Worm (Caenorhabditis elegans) whole organism, L1 larva: Measurements from ENCODE around the gene hir-1.

Source experiments
- C04F5.9 ChIP-seq: sonication (generic microtip); optimal IDR thresholded peaks from 2 replicates; lab custom pipeline; 2016; ENCODE audit warnings: missing genetic modification characterization, missing compliant biosample characterization
- C16A3.4 ChIP-seq: fragments of 150-350 bp; optimal IDR thresholded peaks from 2 replicates; lab custom pipeline; 2014; ENCODE audit warnings: missing biosample characterization, missing genetic modification characterization
- F16B12.6 ChIP-seq: fragments of 150-350 bp; optimal IDR thresholded peaks from 2 replicates; lab custom pipeline; 2014; ENCODE audit warnings: missing biosample characterization, missing genetic modification characterization
- ama-1 ChIP-seq: fragments of 150-350 bp; optimal IDR thresholded peaks from 2 replicates; lab custom pipeline; 2014
- ceh-82 ChIP-seq, 3 experiments: fragments of 150-350 bp in 1 of 3; sonication (generic microtip) in 2 of 3; optimal IDR thresholded peaks; 2 replicates each; lab custom pipeline; 2014 to 2017; ENCODE audit warnings: missing biosample characterization in 3 of 3, missing genetic modification characterization in 3 of 3
- ceh-88 ChIP-seq: fragments of 200-800 bp; sonication (Bioruptor generic); IDR thresholded peaks from 2 replicates; pipeline ENCODE4 v1.3.6; 2022; ENCODE audit warnings: missing genetic modification characterization, missing compliant biosample characterization
- dpl-1 ChIP-seq, 3 experiments: fragments of 150-350 bp in 2 of 3; sonication (generic microtip) in 1 of 3; optimal IDR thresholded peaks; 2 replicates each; lab custom pipeline; 2014 to 2017; ENCODE audit warnings: missing biosample characterization in 3 of 3, missing genetic modification characterization in 3 of 3, missing genetic modification reagents in 3 of 3
- efl-3 ChIP-seq: fragments of 200-800 bp; sonication (Bioruptor generic); optimal IDR thresholded peaks from 2 replicates; lab custom pipeline; 2018; ENCODE audit warnings: mild to moderate bottlenecking, missing genetic modification characterization, missing compliant biosample characterization
- egl-13 ChIP-seq: sonication (generic microtip); optimal IDR thresholded peaks from 2 replicates; lab custom pipeline; 2016; ENCODE audit warnings: missing genotype, missing genetic modification reagents, missing genetic modification characterization, missing compliant biosample characterization
- egl-27 ChIP-seq, 2 experiments: fragments of 150-350 bp in 1 of 2; sonication (generic microtip); optimal IDR thresholded peaks; 3 replicates each; lab custom pipeline; 2017 to 2018; ENCODE audit warnings: missing biosample characterization in 2 of 2, missing genetic modification characterization in 2 of 2, missing genetic modification reagents in 2 of 2
- elt-2 ChIP-seq: sonication (generic microtip); optimal IDR thresholded peaks from 2 replicates; lab custom pipeline; 2016; ENCODE audit warnings: missing genetic modification characterization, mild to moderate bottlenecking, inconsistent platforms, missing compliant biosample characterization, missing genetic modification reagents
- ets-5 ChIP-seq: fragments of 200-800 bp; sonication (Bioruptor generic); IDR thresholded peaks from 2 replicates; pipeline ENCODE4 v1.3.6; 2022; ENCODE audit warnings: missing genetic modification characterization, missing compliant biosample characterization
- fkh-10 ChIP-seq: sonication (generic microtip); optimal IDR thresholded peaks from 2 replicates; lab custom pipeline; 2017; ENCODE audit warnings: missing biosample characterization, missing genetic modification reagents, missing genetic modification characterization
- fkh-4 ChIP-seq: sonication (generic microtip); optimal IDR thresholded peaks from 2 replicates; lab custom pipeline; 2016; ENCODE audit warnings: missing compliant biosample characterization, missing genetic modification characterization, borderline replicate concordance
- fos-1 ChIP-seq: fragments of 150-350 bp; optimal IDR thresholded peaks from 2 replicates; lab custom pipeline; 2014; ENCODE audit warnings: missing biosample characterization, missing genetic modification characterization
- hlh-17 ChIP-seq: fragments of 200-800 bp; sonication (Bioruptor generic); optimal IDR thresholded peaks from 2 replicates; lab custom pipeline; 2018; ENCODE audit warnings: missing genetic modification characterization, mild to moderate bottlenecking, missing compliant biosample characterization, moderate library complexity, borderline replicate concordance
- lin-14 ChIP-seq: fragments of 200-800 bp; sonication (Bioruptor generic); optimal IDR thresholded peaks from 2 replicates; lab custom pipeline; 2018; ENCODE audit warnings: mild to moderate bottlenecking, missing genetic modification characterization, moderate library complexity, missing compliant biosample characterization
- lin-35 ChIP-seq, 2 experiments: fragments of 150-350 bp; optimal IDR thresholded peaks; 2 replicates each; lab custom pipeline; 2014; ENCODE audit warnings: missing biosample characterization in 2 of 2, missing genetic modification characterization in 2 of 2, missing genetic modification reagents in 2 of 2
- lsy-2 ChIP-seq, 2 experiments: fragments of 150-350 bp; optimal IDR thresholded peaks; 2 replicates each; lab custom pipeline; 2014; ENCODE audit warnings: missing biosample characterization in 2 of 2, missing genetic modification characterization in 2 of 2
- mab-9 ChIP-seq: fragments of 200-800 bp; sonication (Bioruptor generic); IDR thresholded peaks from 2 replicates; pipeline ENCODE4 v1.3.6; 2022; ENCODE audit warnings: missing genetic modification reagents, missing genetic modification characterization, missing compliant biosample characterization
- mep-1 ChIP-seq: fragments of 150-350 bp; optimal IDR thresholded peaks from 2 replicates; lab custom pipeline; 2014; ENCODE audit warnings: missing biosample characterization, missing genetic modification characterization
- nhr-11 ChIP-seq: fragments of 150-350 bp; optimal IDR thresholded peaks from 2 replicates; lab custom pipeline; 2014; ENCODE audit warnings: missing biosample characterization, missing genetic modification characterization
- nhr-12 ChIP-seq: sonication (generic microtip); optimal IDR thresholded peaks from 2 replicates; lab custom pipeline; 2017; ENCODE audit warnings: missing biosample characterization, missing genetic modification characterization
- nhr-19 ChIP-seq: fragments of 200-800 bp; sonication (Bioruptor generic); conservative IDR thresholded peaks from 2 replicates; pipeline ENCODE4 v1.3.6; 2022; ENCODE audit warnings: missing genetic modification characterization, missing compliant biosample characterization
- nhr-71 ChIP-seq: sonication (generic microtip); optimal IDR thresholded peaks from 2 replicates; lab custom pipeline; 2016; ENCODE audit warnings: mild to moderate bottlenecking, missing genetic modification characterization, moderate library complexity, missing compliant biosample characterization
- nhr-84 ChIP-seq: sonication (generic microtip); optimal IDR thresholded peaks from 2 replicates; lab custom pipeline; 2017; ENCODE audit warnings: missing biosample characterization, missing genetic modification characterization
- nhr-85 ChIP-seq: sonication (generic microtip); peaks from one replicate; lab custom pipeline; 2016; ENCODE audit warnings: missing genetic modification characterization, inconsistent platforms, missing compliant biosample characterization
- pqm-1 ChIP-seq: sonication (generic microtip); optimal IDR thresholded peaks from 3 replicates; lab custom pipeline; 2017; ENCODE audit warnings: missing biosample characterization, missing genetic modification characterization
- rnt-1 ChIP-seq: sonication (generic microtip); optimal IDR thresholded peaks from 2 replicates; lab custom pipeline; 2016; ENCODE audit warnings: mild to moderate bottlenecking, missing genetic modification characterization, moderate library complexity, missing compliant biosample characterization
- skn-1 ChIP-seq: fragments of 150-350 bp; optimal IDR thresholded peaks from 2 replicates; lab custom pipeline; 2014; ENCODE audit warnings: missing biosample characterization, missing genetic modification characterization
- snu-23 ChIP-seq: sonication (generic microtip); optimal IDR thresholded peaks from 2 replicates; lab custom pipeline; 2016; ENCODE audit warnings: missing genetic modification characterization, missing compliant biosample characterization
- sox-4 ChIP-seq: sonication (generic microtip); optimal IDR thresholded peaks from 2 replicates; lab custom pipeline; 2016; ENCODE audit warnings: missing genetic modification characterization, missing compliant biosample characterization
- sptf-1 ChIP-seq: fragments of 150-350 bp; optimal IDR thresholded peaks from 2 replicates; lab custom pipeline; 2014; ENCODE audit warnings: missing biosample characterization, missing genetic modification characterization
- swsn-7 ChIP-seq: sonication (generic microtip); optimal IDR thresholded peaks from 2 replicates; lab custom pipeline; 2016; ENCODE audit warnings: missing genetic modification characterization, missing compliant biosample characterization
- tbx-2 ChIP-seq: sonication (generic microtip); optimal IDR thresholded peaks from 2 replicates; lab custom pipeline; 2016; ENCODE audit warnings: missing genetic modification characterization, missing compliant biosample characterization
- unc-130 ChIP-seq: fragments of 150-350 bp; optimal IDR thresholded peaks from 2 replicates; lab custom pipeline; 2017; ENCODE audit warnings: missing biosample characterization, missing genetic modification characterization, inconsistent platforms
- unc-30 ChIP-seq: sonication (generic microtip); optimal IDR thresholded peaks from 2 replicates; lab custom pipeline; 2017; ENCODE audit warnings: missing biosample characterization, missing genetic modification characterization
- unc-62 ChIP-seq: fragments of 150-350 bp; optimal IDR thresholded peaks from 2 replicates; lab custom pipeline; 2014; ENCODE audit warnings: missing biosample characterization, missing genetic modification reagents, missing genetic modification characterization
- unc-98 ChIP-seq: fragments of 200-800 bp; sonication (Bioruptor generic); IDR thresholded peaks from 2 replicates; pipeline ENCODE4 v1.3.6; 2022; ENCODE audit warnings: missing genetic modification characterization, missing compliant biosample characterization
- vab-15 ChIP-seq: sonication (generic microtip); optimal IDR thresholded peaks from 2 replicates; lab custom pipeline; 2017; ENCODE audit warnings: missing genotype, mild to moderate bottlenecking, missing genetic modification characterization, missing compliant biosample characterization
- zag-1 ChIP-seq: fragments of 150-350 bp; optimal IDR thresholded peaks from 2 replicates; lab custom pipeline; 2014; ENCODE audit warnings: missing biosample characterization, missing genetic modification characterization
- ztf-11 ChIP-seq, 2 experiments: sonication (generic microtip); optimal IDR thresholded peaks; 2 replicates each; lab custom pipeline; 2016 to 2017; ENCODE audit warnings: missing genetic modification characterization in 2 of 2, missing biosample characterization in 1 of 2, missing compliant biosample characterization in 1 of 2

The hir-1 gene

ce11 chrV:5490205-5490604 lies 31.7 kb upstream of the hir-1 start, which contains the start of gene T05C3.6:
Gene T05C3.6, plus strand, starts transcription at chrV:5490445.
- TF ChIP-seq lin-35 (GFP tag; optimal IDR thresholded peaks at IDR 0.05; lab: Kevin White, UChicago) (peak in 1 of 2 experiments; percentile 19), nhr-12 (tag; lab: Kevin White, UChicago) (no peak), elt-2 (tag; lab: Kevin White, UChicago) (peak; percentile 76)
- TF ChIP-seq, all 84 proteins: peak for 2

- no peak for TF ChIP-seq ztf-11 (tag; optimal IDR thresholded peaks at IDR 0.05; lab: Kevin White, UChicago)
- TF ChIP-seq nhr-71 (tag; lab: Kevin White, UChicago) = no peak
Observed at ce11 chrV:5493447-5493846, 28.5 kb upstream of the hir-1 start, which contains the start of gene T05C3.2. Gene T05C3.2, plus strand, starts transcription at chrV:5493747.

ce11 chrV:5499475-5499874 lies 22.5 kb upstream of the hir-1 start:
- no peak for TF ChIP-seq skn-1 (tag; lab: Kevin White, UChicago)
- TF ChIP-seq rnt-1 (tag; lab: Kevin White, UChicago) = no peak
- no peak for TF ChIP-seq lin-14
- TF ChIP-seq zag-1 (tag; lab: Kevin White, UChicago) = no peak
- no peak for TF ChIP-seq C16A3.4 (tag; lab: Kevin White, UChicago)
- TF ChIP-seq fkh-10 (GFP tag; lab: Kevin White, UChicago) = no peak
- TF ChIP-seq unc-130 (tag; lab: Kevin White, UChicago) = no peak
- no peak for TF ChIP-seq nhr-84 (tag; lab: Kevin White, UChicago)
- TF ChIP-seq nhr-19 (GFP tag; lab: Robert Waterston, UW) = no peak
- no peak for TF ChIP-seq F16B12.6 (tag; lab: Kevin White, UChicago)
- no peak for TF ChIP-seq pqm-1 (tag; lab: Kevin White, UChicago)
- no peak for TF ChIP-seq hlh-17 (GFP tag; lab: Kevin White, UChicago)
- no peak for TF ChIP-seq mep-1
- TF ChIP-seq unc-62 = no peak
- TF ChIP-seq efl-3 = no peak
- TF ChIP-seq nhr-11 (tag; lab: Kevin White, UChicago) = no peak
- no peak for TF ChIP-seq vab-15 (tag; lab: Kevin White, UChicago)
- TF ChIP-seq unc-30 (tag; lab: Kevin White, UChicago) = no peak

ce11 chrV:5502701-5503100 lies 19.2 kb upstream of the hir-1 start:
- TF ChIP-seq fos-1 (tag; lab: Kevin White, UChicago) (no peak), fkh-4 (tag; lab: Kevin White, UChicago) (no peak), C16A3.4 (tag; lab: Kevin White, UChicago) (no peak), unc-130 (tag; lab: Kevin White, UChicago) (no peak), ama-1 (lab: Kevin White, UChicago) (peak; percentile 38), lin-35 (GFP tag; optimal IDR thresholded peaks at IDR 0.05; lab: Kevin White, UChicago) (peak in 1 of 2 experiments; percentile 5), egl-13 (no peak)

- no peak for TF ChIP-seq sptf-1 (tag; lab: Kevin White, UChicago)
- 0 out of 2 replicates have a peak, but pooled peaks have one; percentile 41 for TF ChIP-seq ets-5 (GFP tag; lab: Robert Waterston, UW)
- no peak for TF ChIP-seq nhr-71 (tag; lab: Kevin White, UChicago)
- TF ChIP-seq rnt-1 (tag; lab: Kevin White, UChicago) = no peak
- no peak for TF ChIP-seq dpl-1 (GFP tag; optimal IDR thresholded peaks at IDR 0.05; lab: Kevin White, UChicago)
Observed at ce11 chrV:5504295-5504694, 17.6 kb upstream of the hir-1 start.

- no peak for TF ChIP-seq zag-1 (tag; lab: Kevin White, UChicago)
- peak; percentile 91 for TF ChIP-seq sox-4 (tag; lab: Kevin White, UChicago)
- TF ChIP-seq snu-23 (GFP tag; lab: Kevin White, UChicago) = peak; percentile 95
- TF ChIP-seq ceh-82 (tag; optimal IDR thresholded peaks at IDR 0.05; lab: Kevin White, UChicago) = peak; percentile 92 to 95 (median 94)
- TF ChIP-seq ceh-88 (GFP tag; lab: Robert Waterston, UW) = peak; percentile 77
- TF ChIP-seq egl-27 (tag; optimal IDR thresholded peaks at IDR 0.05; lab: Kevin White, UChicago) = peak in 1 of 2 experiments; percentile 40
- peak; percentile 89 for TF ChIP-seq nhr-85 (tag; lab: Kevin White, UChicago)
- peak; percentile 28 for TF ChIP-seq C04F5.9 (tag; lab: Kevin White, UChicago)
- TF ChIP-seq egl-13 = peak; percentile 92
- TF ChIP-seq nhr-19 (GFP tag; lab: Robert Waterston, UW) = peak; percentile 95
- TF ChIP-seq tbx-2 (tag; lab: Kevin White, UChicago) = peak; percentile 95
- TF ChIP-seq unc-98 = peak; percentile 17; the same call in 1 of the 2 replicates
- TF ChIP-seq sptf-1 (tag; lab: Kevin White, UChicago) = no peak
- peak; percentile 90 to 92 for TF ChIP-seq lsy-2 (tag; optimal IDR thresholded peaks at IDR 0.05; lab: Kevin White, UChicago)
- TF ChIP-seq mab-9 (GFP tag; lab: Robert Waterston, UW) = peak; percentile 86
- TF ChIP-seq swsn-7 (tag; lab: Kevin White, UChicago) = peak; percentile 96
Observed at ce11 chrV:5504807-5505442, 17.0 kb upstream of the hir-1 start, which contains the start of the genes dnj-19 and nhr-47. Gene dnj-19, minus strand, starts transcription at chrV:5504857. Gene nhr-47, plus strand, starts transcription at chrV:5505253.
